Worm (Caenorhabditis elegans): Measurements from ENCODE around the gene let-70.

- no peak for TF ChIP-seq dpl-1 (GFP tag; optimal IDR thresholded peaks at IDR 0.05)
- TF ChIP-seq lag-1 (GFP tag; IDR thresholded peaks at IDR 0.05), result no peak
- no peak for TF ChIP-seq nhr-90 (tag; optimal IDR thresholded peaks at IDR 0.05)
- TF ChIP-seq attf-5 (GFP tag; optimal IDR thresholded peaks at IDR 0.05), result no peak
- no peak for TF ChIP-seq B0035.1 (tag; optimal IDR thresholded peaks at IDR 0.05)
- no peak for TF ChIP-seq ama-1 (optimal IDR thresholded peaks at IDR 0.05)
- TF ChIP-seq ama-1 (GFP tag; optimal IDR thresholded peaks at IDR 0.05), result no peak
- TF ChIP-seq C06A6.2 (GFP tag; conservative IDR thresholded peaks at IDR 0.05), result no peak
- TF ChIP-seq F55B11.4 (tag; optimal IDR thresholded peaks at IDR 0.05; ENCODE audit: borderline replicate concordance, insufficient read depth), result no peak
- no peak for TF ChIP-seq hsf-1 (GFP tag; IDR thresholded peaks at IDR 0.05)
- no peak for TF ChIP-seq him-1 (tag; optimal IDR thresholded peaks at IDR 0.05)
- no peak for TF ChIP-seq dox-1 (GFP tag; IDR thresholded peaks at IDR 0.05)
- no peak for TF ChIP-seq pha-4 (tag; optimal IDR thresholded peaks at IDR 0.05)
- TF ChIP-seq Y79H2A.3 (GFP tag; conservative IDR thresholded peaks at IDR 0.05), result no peak
- TF ChIP-seq hmg-20 (GFP tag; IDR thresholded peaks at IDR 0.05), result no peak
Observed at ce11 chrIV:11068314-11068713, 13.7 kb downstream of the let-70 start.

Measured in whole organism, young adult.